Fruit fly (Drosophila melanogaster): Measurements from ENCODE around the gene CCT2.

The CCT2 gene

dm6 chrX:9066802-9067489, 22.4 kb upstream of the CCT2 start (continued):
- TF ChIP-seq achi (GFP tag; optimal IDR thresholded peaks at IDR 0.05) (peak; percentile 83), Eip75B (GFP tag; optimal IDR thresholded peaks at IDR 0.05) (peak; percentile 72), Ets96B (tag; optimal IDR thresholded peaks at IDR 0.05) (peak; percentile 74), CG16779 (tag; optimal IDR thresholded peaks at IDR 0.05) (no peak), CG32006 (GFP tag; optimal IDR thresholded peaks at IDR 0.05) (peak; percentile 73), Blimp-1 (GFP tag; optimal IDR thresholded peaks at IDR 0.05) (peak; percentile 56), OdsH (GFP tag; optimal IDR thresholded peaks at IDR 0.05) (peak; percentile 85), fd85E (GFP tag; optimal IDR thresholded peaks at IDR 0.05) (peak; percentile 61), CG10631 (GFP tag; optimal IDR thresholded peaks at IDR 0.05) (peak; percentile 84)

dm6 chrX:9067754-9068477, 21.4 kb upstream of the CCT2 start, which contains the start of gene CG15365:
Gene CG15365 (minus strand): TSS chrX:9067983.
- TF ChIP-seq fd59A (GFP tag; optimal IDR thresholded peaks at IDR 0.05) (peak; percentile 5), pdm3 (GFP tag; optimal IDR thresholded peaks at IDR 0.05) (peak; percentile 51), cyc (GFP tag; optimal IDR thresholded peaks at IDR 0.05) (no peak), CG11902 (GFP tag; optimal IDR thresholded peaks at IDR 0.05) (no peak), CG1621 (tag; optimal IDR thresholded peaks at IDR 0.05) (no peak), CG8319 (GFP tag; optimal IDR thresholded peaks at IDR 0.05) (no peak), CG15336 (GFP tag; IDR thresholded peaks at IDR 0.05) (peak; percentile 39; the same call in 1 of the 2 replicates), CG34406 (GFP tag; optimal IDR thresholded peaks at IDR 0.05) (no peak), Hr39 (GFP tag; optimal IDR thresholded peaks at IDR 0.05) (peak; percentile 23), CG4318 (GFP tag; optimal IDR thresholded peaks at IDR 0.05) (peak; percentile 2), salr (GFP tag; optimal IDR thresholded peaks at IDR 0.05) (peak; percentile 9 to 16), OdsH (GFP tag; optimal IDR thresholded peaks at IDR 0.05) (peak; percentile 42), Lpt (GFP tag; optimal IDR thresholded peaks at IDR 0.05) (no peak), Gug (GFP tag; IDR thresholded peaks at IDR 0.05) (no peak; the same call in 1 of the 2 replicates), CG7368 (GFP tag; optimal IDR thresholded peaks at IDR 0.05) (no peak), CG6808 (GFP tag; optimal IDR thresholded peaks at IDR 0.05) (no peak), Ets21C (GFP tag; optimal IDR thresholded peaks at IDR 0.05) (peak; percentile 7), acj6 (GFP tag; optimal IDR thresholded peaks at IDR 0.05) (peak; percentile 38), eg (GFP tag; IDR thresholded peaks at IDR 0.05) (peak; percentile 43; the same call in 2 of the 3 replicates), svp (GFP tag) (peak; percentile 80), Blimp-1 (GFP tag; optimal IDR thresholded peaks at IDR 0.05) (no peak), Eip93F (GFP tag; optimal IDR thresholded peaks at IDR 0.05) (no peak), topi (GFP tag; optimal IDR thresholded peaks at IDR 0.05) (peak; percentile 34), CG6163 (GFP tag; IDR thresholded peaks at IDR 0.05) (peak; percentile 29; the same call in 1 of the 3 replicates), Met (GFP tag; optimal IDR thresholded peaks at IDR 0.05) (peak; percentile 41), CG6854 (GFP tag; optimal IDR thresholded peaks at IDR 0.05) (no peak), spab (GFP tag; optimal IDR thresholded peaks at IDR 0.05) (no peak), CG8119 (GFP tag; IDR thresholded peaks at IDR 0.05) (no peak; the same call in 2 of the 3 replicates), Smox (GFP tag; optimal IDR thresholded peaks at IDR 0.05) (peak; percentile 66), CG6792 (GFP tag; optimal IDR thresholded peaks at IDR 0.05) (peak; percentile 40), CG11762 (GFP tag; optimal IDR thresholded peaks at IDR 0.05; ENCODE audit: insufficient read depth) (no peak), esn (GFP tag; optimal IDR thresholded peaks at IDR 0.05) (peak; percentile 66), Sox102F (GFP tag; optimal IDR thresholded peaks at IDR 0.05) (peak; percentile 52), fkh (GFP tag; optimal IDR thresholded peaks at IDR 0.05) (no peak), Eip75B (GFP tag; optimal IDR thresholded peaks at IDR 0.05) (no peak), CG16779 (tag; optimal IDR thresholded peaks at IDR 0.05) (no peak), CG10631 (GFP tag; optimal IDR thresholded peaks at IDR 0.05) (peak; percentile 20), CG32006 (GFP tag; optimal IDR thresholded peaks at IDR 0.05) (peak; percentile 47), CG31627 (GFP tag; optimal IDR thresholded peaks at IDR 0.05) (peak; percentile 45), CG3032 (tag; optimal IDR thresholded peaks at IDR 0.05) (peak; percentile 29), dac (GFP tag; optimal IDR thresholded peaks at IDR 0.05) (peak; percentile 32), CG6276 (GFP tag; optimal IDR thresholded peaks at IDR 0.05) (no peak), achi (GFP tag; optimal IDR thresholded peaks at IDR 0.05) (peak; percentile 40), Hr4 (GFP tag; optimal IDR thresholded peaks at IDR 0.05) (no peak)
